Fruit fly (Drosophila melanogaster) whole organism, embryonic: Measurements from ENCODE around the gene Or67a.

Source experiments
- Adf1 ChIP-seq: fragments of 200-800 bp; sonication (Bioruptor generic); IDR thresholded peaks from 2 replicates; pipeline ENCODE4 v1.3.6; 2022; ENCODE audit warnings: missing biosample characterization, missing genetic modification characterization
- Awh ChIP-seq: fragments of 200-800 bp; sonication (Bioruptor generic); IDR thresholded peaks from 2 replicates; pipeline ENCODE4, ENCODE4 v1.3.6; 2022; ENCODE audit warnings: missing biosample characterization, missing genetic modification characterization
- C15 ChIP-seq: fragments of 200-800 bp; sonication (Bioruptor generic); IDR thresholded peaks from 3 replicates; pipeline ENCODE4 v1.3.6; 2022; ENCODE audit warnings: missing biosample characterization, missing genetic modification characterization
- CG1024 ChIP-seq: fragments of 200-800 bp; sonication (Bioruptor generic); IDR thresholded peaks from 2 replicates; pipeline ENCODE4 v1.3.6; 2022; ENCODE audit warnings: missing biosample characterization, missing genetic modification characterization
- CG11504 ChIP-seq: fragments of 200-800 bp; sonication (Bioruptor generic); optimal IDR thresholded peaks from 3 replicates; lab custom pipeline; 2019; ENCODE audit warnings: missing biosample characterization, mild to moderate bottlenecking, missing genetic modification characterization, moderate library complexity
- CG11696 ChIP-seq: fragments of 200-800 bp; sonication (Bioruptor generic); IDR thresholded peaks from 2 replicates; pipeline ENCODE4 v1.3.6; 2022; ENCODE audit warnings: missing biosample characterization, missing genetic modification characterization
- CG1233 ChIP-seq: fragments of 200-800 bp; sonication (Bioruptor generic); optimal IDR thresholded peaks from 4 replicates; lab custom pipeline; 2018; ENCODE audit warnings: missing biosample characterization, mild to moderate bottlenecking, missing genetic modification characterization
- CG12659 ChIP-seq: fragments of 200-800 bp; sonication (Bioruptor generic); optimal IDR thresholded peaks from 3 replicates; lab custom pipeline; 2017; ENCODE audit warnings: mild to moderate bottlenecking, missing biosample characterization, missing genetic modification reagents, missing genetic modification characterization
- CG14014 ChIP-seq: fragments of 200-800 bp; sonication (Bioruptor generic); IDR thresholded peaks from 2 replicates; pipeline ENCODE4 v1.3.6; 2022; ENCODE audit warnings: missing biosample characterization, missing genetic modification characterization
- CG17328 ChIP-seq: fragments of 200-800 bp; sonication (Bioruptor generic); IDR thresholded peaks from 2 replicates; pipeline ENCODE4 v1.3.6; 2022; ENCODE audit warnings: missing biosample characterization, missing genetic modification characterization
- CG17361 ChIP-seq: fragments of 200-800 bp; sonication (Bioruptor generic); IDR thresholded peaks from 3 replicates; pipeline ENCODE4 v1.3.6; 2022; ENCODE audit warnings: missing biosample characterization, missing genetic modification characterization
- CG17912 ChIP-seq: fragments of 200-800 bp; sonication (Bioruptor generic); optimal IDR thresholded peaks from 2 replicates; lab custom pipeline; 2018; ENCODE audit warnings: missing biosample characterization, mild to moderate bottlenecking, missing genetic modification characterization
- CG18599 ChIP-seq: fragments of 200-800 bp; sonication (Bioruptor generic); optimal IDR thresholded peaks from 3 replicates; lab custom pipeline; 2017; ENCODE audit warnings: missing biosample characterization, missing genetic modification characterization, mild to moderate bottlenecking, moderate library complexity, missing genetic modification reagents
- CG2199 ChIP-seq: fragments of 200-800 bp; sonication (Bioruptor generic); IDR thresholded peaks from 3 replicates; pipeline ENCODE4 v1.3.6; 2022; ENCODE audit warnings: missing biosample characterization, missing genetic modification characterization
- CG2678 ChIP-seq: fragments of 200-800 bp; sonication (Bioruptor generic); optimal IDR thresholded peaks from 3 replicates; lab custom pipeline; 2019; ENCODE audit warnings: missing biosample characterization, mild to moderate bottlenecking, missing genetic modification characterization, moderate library complexity
- CG2712 ChIP-seq: fragments of 200-800 bp; optimal IDR thresholded peaks from 3 replicates; lab custom pipeline; 2019; ENCODE audit warnings: missing biosample characterization, mild to moderate bottlenecking, missing genetic modification characterization, moderate library complexity
- CG3163 ChIP-seq: fragments of 200-800 bp; sonication (Bioruptor generic); optimal IDR thresholded peaks from 3 replicates; lab custom pipeline; 2016; ENCODE audit warnings: missing biosample characterization, missing genetic modification characterization
- CG4404 ChIP-seq: fragments of 200-800 bp; sonication (Bioruptor generic); IDR thresholded peaks from 2 replicates; pipeline ENCODE4 v1.3.6; 2022; ENCODE audit warnings: missing biosample characterization, missing genetic modification characterization
- CG4820 ChIP-seq: fragments of 200-800 bp; sonication (Bioruptor generic); optimal IDR thresholded peaks from 3 replicates; lab custom pipeline; 2016; ENCODE audit warnings: missing biosample characterization, missing genetic modification characterization
- CG6254 ChIP-seq: fragments of 200-800 bp; sonication (Bioruptor generic); optimal IDR thresholded peaks from 3 replicates; lab custom pipeline; 2017; ENCODE audit warnings: mild to moderate bottlenecking, missing biosample characterization, missing genetic modification reagents, missing genetic modification characterization
- CG7745 ChIP-seq: fragments of 200-800 bp; sonication (Bioruptor generic); optimal IDR thresholded peaks from 2 replicates; lab custom pipeline; 2018; ENCODE audit warnings: missing biosample characterization, mild to moderate bottlenecking, missing genetic modification characterization, moderate library complexity
- CG8944 ChIP-seq: fragments of 200-800 bp; sonication (Bioruptor generic); optimal IDR thresholded peaks from 3 replicates; lab custom pipeline; 2016; ENCODE audit warnings: missing biosample characterization, missing genetic modification characterization
- CG9727 ChIP-seq: fragments of 200-800 bp; sonication (Bioruptor generic); optimal IDR thresholded peaks from 3 replicates; lab custom pipeline; 2017; ENCODE audit warnings: missing biosample characterization, mild to moderate bottlenecking, missing genetic modification characterization
- Gug ChIP-seq: fragments of 200-800 bp; sonication (Bioruptor generic); IDR thresholded peaks from 4 replicates; pipeline ENCODE4 v1.3.6; 2022; ENCODE audit warnings: missing biosample characterization, missing genetic modification characterization
- Hand ChIP-seq: fragments of 200-800 bp; sonication (Bioruptor generic); optimal IDR thresholded peaks from 2 replicates; lab custom pipeline; 2017; ENCODE audit warnings: mild to moderate bottlenecking, missing biosample characterization, missing genetic modification reagents, missing genetic modification characterization
- Hsf ChIP-seq: fragments of 200-800 bp; sonication (Bioruptor generic); optimal IDR thresholded peaks from 3 replicates; lab custom pipeline; 2016; ENCODE audit warnings: missing biosample characterization, missing genetic modification characterization
- Kr ChIP-seq: fragments of 200-800 bp; sonication (Bioruptor generic); optimal IDR thresholded peaks from 2 replicates; lab custom pipeline; 2017; ENCODE audit warnings: missing biosample characterization, mild to moderate bottlenecking, missing genetic modification characterization
- MTF-1 ChIP-seq: fragments of 200-800 bp; sonication (Bioruptor generic); optimal IDR thresholded peaks from 2 replicates; lab custom pipeline; 2018; ENCODE audit warnings: missing biosample characterization, mild to moderate bottlenecking, missing genetic modification characterization, borderline replicate concordance
- Meics ChIP-seq: fragments of 200-800 bp; sonication (Bioruptor generic); optimal IDR thresholded peaks from 2 replicates; lab custom pipeline; 2017; ENCODE audit warnings: missing biosample characterization, mild to moderate bottlenecking, missing genetic modification characterization
- Side ChIP-seq: fragments of 200-800 bp; sonication (Bioruptor generic); optimal IDR thresholded peaks from 2 replicates; lab custom pipeline; 2016; ENCODE audit warnings: missing biosample characterization, missing genetic modification characterization
- Sin3A ChIP-seq: fragments of >200 bp; optimal IDR thresholded peaks from 2 replicates; lab custom pipeline; 2018
- Sox102F ChIP-seq: fragments of 200-800 bp; sonication (Bioruptor generic); optimal IDR thresholded peaks from 2 replicates; lab custom pipeline; 2018; ENCODE audit warnings: missing biosample characterization, mild to moderate bottlenecking, missing genetic modification characterization, moderate library complexity
- Trl ChIP-seq, 3 experiments: fragments of >200 bp in 2 of 3; fragments of 200-800 bp in 1 of 3; sonication (Bioruptor generic) in 1 of 3; optimal IDR thresholded peaks; 2 replicates in 1 of 3; 3 replicates in 2 of 3; lab custom pipeline; 2016 to 2017; ENCODE audit warnings: missing biosample characterization in 1 of 3, missing genetic modification characterization in 1 of 3
- bcd ChIP-seq: fragments of 200-800 bp; sonication (Bioruptor generic); optimal IDR thresholded peaks from 2 replicates; lab custom pipeline; 2017; ENCODE audit warnings: missing biosample characterization, mild to moderate bottlenecking, missing genetic modification characterization
- bsh ChIP-seq, 2 experiments: fragments of 200-800 bp; sonication (Bioruptor generic); optimal IDR thresholded peaks; 2 replicates each; lab custom pipeline; 2017 to 2018; ENCODE audit warnings: mild to moderate bottlenecking in 2 of 2, missing biosample characterization in 2 of 2, missing genetic modification characterization in 2 of 2, moderate library complexity in 1 of 2
- crp ChIP-seq, 2 experiments: fragments of 200-800 bp; sonication (Bioruptor generic); optimal IDR thresholded peaks; 2 replicates in 1 of 2; 3 replicates in 1 of 2; lab custom pipeline; 2017; ENCODE audit warnings: missing biosample characterization in 2 of 2, missing genetic modification characterization in 2 of 2, mild to moderate bottlenecking in 1 of 2, moderate library complexity in 1 of 2
- dm ChIP-seq: fragments of 200-800 bp; sonication (Bioruptor generic); optimal IDR thresholded peaks from 3 replicates; lab custom pipeline; 2016; ENCODE audit warnings: missing biosample characterization, missing genetic modification characterization
- gt ChIP-seq: fragments of 200-800 bp; sonication (Bioruptor generic); IDR thresholded peaks from 2 replicates; pipeline ENCODE4 v1.3.6; 2022; ENCODE audit warnings: missing biosample characterization, missing genetic modification characterization
- h ChIP-seq: fragments of >200 bp; optimal IDR thresholded peaks from 2 replicates; lab custom pipeline; 2017
- hkb ChIP-seq, 2 experiments: fragments of 200-800 bp in 1 of 2; fragments of >200 bp in 1 of 2; sonication (Bioruptor generic) in 1 of 2; IDR thresholded peaks in 1 of 2; optimal IDR thresholded peaks in 1 of 2; 2 replicates each; pipeline versions ENCODE4 v1.3.6 to Lab custom; 2017 to 2022; ENCODE audit warnings: missing biosample characterization in 1 of 2, missing genetic modification characterization in 1 of 2
- insv ChIP-seq, 2 experiments: fragments of 200-800 bp; sonication (Bioruptor generic); optimal IDR thresholded peaks; 3 replicates each; lab custom pipeline; 2016 to 2018; ENCODE audit warnings: missing biosample characterization in 2 of 2, missing genetic modification characterization in 2 of 2
- lbe ChIP-seq: fragments of 200-800 bp; sonication (Bioruptor generic); optimal IDR thresholded peaks from 2 replicates; lab custom pipeline; 2016; ENCODE audit warnings: missing biosample characterization, mild to moderate bottlenecking, missing genetic modification characterization
- lov ChIP-seq, 2 experiments: fragments of 200-800 bp in 1 of 2; fragments of >200 bp in 1 of 2; sonication (Bioruptor generic) in 1 of 2; IDR thresholded peaks in 1 of 2; optimal IDR thresholded peaks in 1 of 2; 2 replicates in 1 of 2; 3 replicates in 1 of 2; pipeline versions ENCODE4 v1.3.6 to Lab custom; 2017 to 2022; ENCODE audit warnings: missing biosample characterization in 1 of 2, missing genetic modification characterization in 1 of 2
- oc ChIP-seq: fragments of 200-800 bp; sonication (Bioruptor generic); optimal IDR thresholded peaks from 2 replicates; lab custom pipeline; 2018; ENCODE audit warnings: missing biosample characterization, mild to moderate bottlenecking, missing genetic modification characterization, moderate library complexity
- onecut ChIP-seq: fragments of 200-800 bp; sonication (Bioruptor generic); IDR thresholded peaks from 2 replicates; pipeline ENCODE4 v1.3.6; 2022; ENCODE audit warnings: missing biosample characterization, missing genetic modification characterization
- tll ChIP-seq, 2 experiments: fragments of 200-800 bp in 1 of 2; fragments of >200 bp in 1 of 2; sonication (Bioruptor generic) in 1 of 2; optimal IDR thresholded peaks; 2 replicates each; lab custom pipeline; 2017 to 2019; ENCODE audit warnings: missing biosample characterization in 2 of 2, missing genetic modification characterization in 2 of 2, mild to moderate bottlenecking in 1 of 2, moderate library complexity in 1 of 2
- twi ChIP-seq: fragments of 200-800 bp; optimal IDR thresholded peaks from 2 replicates; lab custom pipeline; 2019; ENCODE audit warnings: missing biosample characterization, mild to moderate bottlenecking, missing genetic modification characterization, moderate library complexity

Or67a gene

DNA sequence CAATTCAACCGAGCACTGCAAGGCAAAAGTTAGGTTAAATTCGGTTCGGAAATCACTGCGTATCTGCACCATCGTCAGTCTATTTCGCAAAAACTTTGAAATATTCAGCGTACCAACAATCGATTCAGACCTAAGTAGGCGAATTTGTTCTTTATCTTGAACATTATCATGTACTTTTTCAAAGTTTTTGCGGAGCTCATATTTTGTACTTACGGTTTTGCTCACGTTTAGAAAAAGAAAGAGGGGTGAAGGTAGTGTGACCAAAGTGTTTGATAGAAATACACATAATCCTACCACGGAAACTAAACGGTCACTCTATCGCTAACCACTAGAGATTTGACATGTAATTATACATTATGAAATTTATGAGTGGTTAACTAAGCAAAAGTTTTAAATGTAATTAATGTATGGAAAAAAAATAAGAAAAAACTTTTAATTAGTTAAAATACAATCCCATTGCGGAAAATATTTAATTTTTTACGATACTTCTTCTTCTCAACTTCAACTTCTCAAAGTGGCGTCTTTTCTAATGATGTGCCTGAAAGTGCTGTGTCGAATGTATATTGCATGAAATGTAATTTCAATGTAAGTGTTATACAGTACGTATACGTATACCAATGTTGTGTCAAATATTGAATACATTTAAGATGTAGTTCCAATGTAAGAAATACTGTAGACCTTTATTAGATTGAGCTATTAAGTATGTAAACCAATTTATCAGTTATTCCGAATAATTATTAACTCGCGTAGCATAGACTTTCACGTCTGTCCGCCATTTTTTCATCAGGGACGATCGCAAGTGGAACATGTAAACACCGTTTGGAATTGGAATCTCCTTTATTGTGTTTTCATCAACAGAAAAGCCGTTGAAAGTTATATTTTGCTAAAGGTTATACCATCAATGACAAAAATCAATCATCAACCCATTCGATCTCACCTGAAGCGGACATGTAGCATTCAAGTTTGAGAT lies 17.3 kb upstream of the Or67a start, which contains the start of gene RpS9 (continued):
- TF ChIP-seq CG2678 (peak; percentile 58), twi (tag; lab: Kevin White, UChicago) (no peak), CG17361 (GFP tag; lab: Robert Waterston, UW) (peak; percentile 44; the same call in 1 of the 3 replicates), CG11696 (GFP tag; lab: Robert Waterston, UW) (no peak), CG17912 (GFP tag; lab: Kevin White, UChicago) (peak; percentile 77), CG3163 (GFP tag; lab: Kevin White, UChicago) (no peak), Sin3A (lab: Kevin White, UChicago) (no peak), C15 (no peak), Hand (peak; percentile 0), Awh (no peak), CG18599 (no peak), CG2712 (peak; percentile 46), CG17328 (GFP tag; lab: Robert Waterston, UW) (no peak), CG9727 (peak; percentile 39), hkb (optimal IDR thresholded peaks at IDR 0.05; lab: Kevin White, UChicago) (no peak), hkb (GFP tag; IDR thresholded peaks at IDR 0.05; lab: Robert Waterston, UW) (0 out of 2 replicates have a peak, but pooled peaks have one; percentile 25), CG12659 (GFP tag; lab: Kevin White, UChicago) (peak; percentile 63), bcd (peak; percentile 10), lbe (GFP tag; lab: Kevin White, UChicago) (no peak), crp (GFP tag; optimal IDR thresholded peaks at IDR 0.05; lab: Kevin White, UChicago) (no peak), insv (GFP tag; optimal IDR thresholded peaks at IDR 0.05; lab: Kevin White, UChicago) (peak in 1 of 2 experiments; percentile 38), onecut (GFP tag; lab: Robert Waterston, UW) (no peak), CG11504 (tag; lab: Kevin White, UChicago) (peak; percentile 35), Kr (GFP tag; lab: Kevin White, UChicago) (no peak), Trl (optimal IDR thresholded peaks at IDR 0.05; lab: Kevin White, UChicago) (no peak), Trl (GFP tag; optimal IDR thresholded peaks at IDR 0.05; lab: Kevin White, UChicago) (no peak), gt (GFP tag; lab: Robert Waterston, UW) (no peak), tll (GFP tag; optimal IDR thresholded peaks at IDR 0.05; lab: Kevin White, UChicago) (no peak), Adf1 (GFP tag; lab: Robert Waterston, UW) (no peak), Side (peak; percentile 14), h (lab: Kevin White, UChicago) (no peak), oc (tag; lab: Kevin White, UChicago) (peak; percentile 7), Hsf (no peak), lov (optimal IDR thresholded peaks at IDR 0.05; lab: Kevin White, UChicago) (no peak), lov (GFP tag; IDR thresholded peaks at IDR 0.05; lab: Robert Waterston, UW) (no peak), CG4820 (GFP tag; lab: Kevin White, UChicago) (no peak), CG1233 (no peak), Meics (GFP tag; lab: Kevin White, UChicago) (peak; percentile 24), CG1024 (GFP tag; lab: Robert Waterston, UW) (no peak), CG2199 (GFP tag; lab: Robert Waterston, UW) (peak; percentile 61), MTF-1 (no peak), bsh (GFP tag; optimal IDR thresholded peaks at IDR 0.05; lab: Kevin White, UChicago) (no peak), Gug (GFP tag; lab: Robert Waterston, UW) (no peak), CG6254 (GFP tag; lab: Kevin White, UChicago) (no peak), CG4404 (GFP tag; lab: Robert Waterston, UW) (no peak), Sox102F (GFP tag; lab: Kevin White, UChicago) (no peak), CG8944 (GFP tag; lab: Kevin White, UChicago) (no peak), dm (peak; percentile 86), CG14014 (GFP tag; lab: Robert Waterston, UW) (no peak; the same call in 1 of the 2 replicates), CG7745 (tag; lab: Kevin White, UChicago) (peak; percentile 8)
